Worm (Caenorhabditis elegans) whole organism, L4 larva: ENCODE results near the gene rib-1.

ENCODE experiments used
- ceh-82 ChIP-seq: sonication (generic microtip); optimal IDR thresholded peaks from 2 replicates; lab custom pipeline; 2017; ENCODE audit warnings: missing biosample characterization, missing genetic modification characterization
- daf-19 ChIP-seq: fragments of 200-800 bp; sonication (Bioruptor generic); conservative IDR thresholded peaks from 2 replicates; pipeline ENCODE4 v1.3.6; 2022; ENCODE audit warnings: missing genetic modification characterization, missing compliant biosample characterization
- egl-27 ChIP-seq: sonication (generic microtip); optimal IDR thresholded peaks from 3 replicates; lab custom pipeline; 2017; ENCODE audit warnings: missing biosample characterization, missing genetic modification reagents, missing genetic modification characterization
- fkh-10 ChIP-seq: fragments of 150-350 bp; optimal IDR thresholded peaks from 2 replicates; lab custom pipeline; 2014; ENCODE audit warnings: missing biosample characterization, missing genetic modification reagents, missing genetic modification characterization
- madf-5 ChIP-seq, 2 experiments: fragments of 200-800 bp; sonication (Bioruptor generic); IDR thresholded peaks; 2 replicates each; pipeline ENCODE4 v1.3.6; 2022; ENCODE audit warnings: missing compliant biosample characterization in 2 of 2, missing genetic modification characterization in 2 of 2
- skn-1 ChIP-seq: fragments of 150-350 bp; optimal IDR thresholded peaks from 2 replicates; lab custom pipeline; 2014; ENCODE audit warnings: missing biosample characterization, missing genetic modification characterization
- unc-39 ChIP-seq: sonication (generic microtip); optimal IDR thresholded peaks from 2 replicates; lab custom pipeline; 2017; ENCODE audit warnings: missing biosample characterization, missing genetic modification characterization

ce11 chrIV:11625482-11625881 is 46.9 kb downstream of the rib-1 start, which contains the start of gene lys-5:
- no peak for TF ChIP-seq ceh-82 (tag; lab: Kevin White, UChicago)
- no peak for TF ChIP-seq egl-27 (tag; lab: Kevin White, UChicago)
- no peak for TF ChIP-seq unc-39 (tag; lab: Kevin White, UChicago)
- TF ChIP-seq skn-1 (tag; lab: Kevin White, UChicago) = no peak
- no peak for TF ChIP-seq daf-19
- no peak for TF ChIP-seq fkh-10
- TF ChIP-seq madf-5 (GFP tag; IDR thresholded peaks at IDR 0.05; lab: Robert Waterston, UW) = no peak
